Fruit fly (Drosophila melanogaster) whole organism, embryonic: Measurements from ENCODE around the gene ssp3.

ENCODE experiments used
- Atf3 ChIP-seq: fragments of 200-800 bp; sonication (Bioruptor generic); optimal IDR thresholded peaks from 3 replicates; lab custom pipeline; 2016; ENCODE audit warnings: missing biosample characterization, missing genetic modification characterization
- Atf6 ChIP-seq: fragments of 200-800 bp; sonication (Bioruptor generic); IDR thresholded peaks from 2 replicates; pipeline ENCODE4 v1.3.6; 2022; ENCODE audit warnings: missing biosample characterization, missing genetic modification characterization
- BEAF-32 ChIP-seq: fragments of 200-800 bp; sonication (Bioruptor generic); optimal IDR thresholded peaks from 3 replicates; lab custom pipeline; 2017; ENCODE audit warnings: missing biosample characterization, missing genetic modification characterization, mild to moderate bottlenecking, moderate library complexity, missing genetic modification reagents
- CG10654 ChIP-seq: fragments of 200-800 bp; sonication (Bioruptor generic); optimal IDR thresholded peaks from 2 replicates; lab custom pipeline; 2016; ENCODE audit warnings: missing biosample characterization, missing genetic modification characterization
- CG12942 ChIP-seq: fragments of 200-800 bp; sonication (Bioruptor generic); optimal IDR thresholded peaks from 3 replicates; lab custom pipeline; 2016; ENCODE audit warnings: missing biosample characterization, missing genetic modification characterization
- CG13424 ChIP-seq: fragments of 200-800 bp; sonication (Bioruptor generic); optimal IDR thresholded peaks from 2 replicates; lab custom pipeline; 2019; ENCODE audit warnings: missing biosample characterization, mild to moderate bottlenecking, missing genetic modification characterization, moderate library complexity
- CG14014 ChIP-seq: fragments of 200-800 bp; sonication (Bioruptor generic); IDR thresholded peaks from 2 replicates; pipeline ENCODE4 v1.3.6; 2022; ENCODE audit warnings: missing biosample characterization, missing genetic modification characterization
- CG14710 ChIP-seq: fragments of 200-800 bp; sonication (Bioruptor generic); optimal IDR thresholded peaks from 3 replicates; lab custom pipeline; 2019; ENCODE audit warnings: missing biosample characterization, mild to moderate bottlenecking, missing genetic modification characterization, moderate library complexity
- CG15073 ChIP-seq: fragments of 200-800 bp; sonication (Bioruptor generic); optimal IDR thresholded peaks from 2 replicates; lab custom pipeline; 2016; ENCODE audit warnings: missing biosample characterization, missing genetic modification characterization
- CG15601 ChIP-seq: fragments of 200-800 bp; sonication (Bioruptor generic); optimal IDR thresholded peaks from 3 replicates; lab custom pipeline; 2019; ENCODE audit warnings: missing biosample characterization, mild to moderate bottlenecking, missing genetic modification characterization, moderate library complexity
- CG17359 ChIP-seq: fragments of 200-800 bp; sonication (Bioruptor generic); optimal IDR thresholded peaks from 3 replicates; lab custom pipeline; 2018; ENCODE audit warnings: missing biosample characterization, mild to moderate bottlenecking, missing genetic modification characterization, moderate library complexity
- CG17802 ChIP-seq: fragments of 200-800 bp; sonication (Bioruptor generic); optimal IDR thresholded peaks from 2 replicates; lab custom pipeline; 2018; ENCODE audit warnings: missing biosample characterization, mild to moderate bottlenecking, missing genetic modification characterization, moderate library complexity
- CG17829 ChIP-seq: fragments of 200-800 bp; optimal IDR thresholded peaks from 2 replicates; lab custom pipeline; 2019; ENCODE audit warnings: missing biosample characterization, mild to moderate bottlenecking, missing genetic modification characterization, moderate library complexity
- CG17912 ChIP-seq: fragments of 200-800 bp; sonication (Bioruptor generic); optimal IDR thresholded peaks from 2 replicates; lab custom pipeline; 2018; ENCODE audit warnings: missing biosample characterization, mild to moderate bottlenecking, missing genetic modification characterization
- CG2129 ChIP-seq: fragments of 200-800 bp; sonication (Bioruptor generic); IDR thresholded peaks from 2 replicates; pipeline ENCODE4 v1.3.6; 2022; ENCODE audit warnings: missing biosample characterization, missing genetic modification characterization; ENCODE audit not compliant: partially characterized antibody
- CG2712 ChIP-seq: fragments of 200-800 bp; optimal IDR thresholded peaks from 3 replicates; lab custom pipeline; 2019; ENCODE audit warnings: missing biosample characterization, mild to moderate bottlenecking, missing genetic modification characterization, moderate library complexity
- CG3163 ChIP-seq: fragments of 200-800 bp; sonication (Bioruptor generic); optimal IDR thresholded peaks from 3 replicates; lab custom pipeline; 2016; ENCODE audit warnings: missing biosample characterization, missing genetic modification characterization
- CG32767 ChIP-seq: fragments of 200-800 bp; sonication (Bioruptor generic); IDR thresholded peaks from 2 replicates; pipeline ENCODE4 v1.3.6; 2022; ENCODE audit warnings: missing biosample characterization, missing genetic modification characterization
- CG3838 ChIP-seq: fragments of 200-800 bp; sonication (Bioruptor generic); optimal IDR thresholded peaks from 3 replicates; lab custom pipeline; 2016; ENCODE audit warnings: missing biosample characterization, missing genetic modification characterization
- CG4820 ChIP-seq: fragments of 200-800 bp; sonication (Bioruptor generic); optimal IDR thresholded peaks from 3 replicates; lab custom pipeline; 2016; ENCODE audit warnings: missing biosample characterization, missing genetic modification characterization
- CG7556 ChIP-seq: fragments of 200-800 bp; sonication (Bioruptor generic); optimal IDR thresholded peaks from 2 replicates; lab custom pipeline; 2017; ENCODE audit warnings: missing biosample characterization, mild to moderate bottlenecking, missing genetic modification characterization
- CG8478 ChIP-seq: fragments of >200 bp; optimal IDR thresholded peaks from 2 replicates; lab custom pipeline; 2018
- CG8765 ChIP-seq: fragments of 200-800 bp; sonication (Bioruptor generic); IDR thresholded peaks from 2 replicates; pipeline ENCODE4 v1.3.6; 2022; ENCODE audit warnings: missing biosample characterization, missing genetic modification characterization
- Camta ChIP-seq: fragments of 200-800 bp; sonication (Bioruptor generic); optimal IDR thresholded peaks from 2 replicates; lab custom pipeline; 2016; ENCODE audit warnings: missing biosample characterization, missing genetic modification characterization
- Drgx ChIP-seq: fragments of 200-800 bp; sonication (Bioruptor generic); IDR thresholded peaks from 2 replicates; pipeline ENCODE4 v1.3.6; 2022; ENCODE audit warnings: missing biosample characterization, missing genetic modification characterization
- Gug ChIP-seq: fragments of 200-800 bp; sonication (Bioruptor generic); IDR thresholded peaks from 4 replicates; pipeline ENCODE4 v1.3.6; 2022; ENCODE audit warnings: missing biosample characterization, missing genetic modification characterization
- HHEX ChIP-seq: fragments of 200-800 bp; sonication (Bioruptor generic); optimal IDR thresholded peaks from 3 replicates; lab custom pipeline; 2017; ENCODE audit warnings: missing biosample characterization, mild to moderate bottlenecking, missing genetic modification characterization, missing genetic modification reagents
- Hsf ChIP-seq: fragments of 200-800 bp; sonication (Bioruptor generic); optimal IDR thresholded peaks from 3 replicates; lab custom pipeline; 2016; ENCODE audit warnings: missing biosample characterization, missing genetic modification characterization
- Lhr ChIP-seq: fragments of 200-800 bp; sonication (Bioruptor generic); optimal IDR thresholded peaks from 3 replicates; lab custom pipeline; 2017; ENCODE audit warnings: mild to moderate bottlenecking, missing biosample characterization, missing genetic modification reagents, missing genetic modification characterization
- MBD-R2 ChIP-seq: fragments of 200-800 bp; sonication (Bioruptor generic); IDR thresholded peaks from 2 replicates; pipeline ENCODE4 v1.3.6; 2022; ENCODE audit warnings: missing biosample characterization, missing genetic modification characterization
- Myb ChIP-seq: fragments of 200-800 bp; sonication (Bioruptor generic); optimal IDR thresholded peaks from 2 replicates; lab custom pipeline; 2016; ENCODE audit warnings: missing biosample characterization, missing genetic modification characterization
- Six4 ChIP-seq: fragments of 200-800 bp; sonication (Bioruptor generic); optimal IDR thresholded peaks from 2 replicates; lab custom pipeline; 2016; ENCODE audit warnings: missing biosample characterization, missing genetic modification characterization
- Taf1 ChIP-seq: fragments of 200-800 bp; sonication (Bioruptor generic); IDR thresholded peaks from 2 replicates; pipeline ENCODE4 v1.3.6; 2022; ENCODE audit warnings: missing biosample characterization, missing genetic modification characterization
- Trl ChIP-seq, 3 experiments: fragments of >200 bp in 2 of 3; fragments of 200-800 bp in 1 of 3; sonication (Bioruptor generic) in 1 of 3; optimal IDR thresholded peaks; 2 replicates in 1 of 3; 3 replicates in 2 of 3; lab custom pipeline; 2016 to 2017; ENCODE audit warnings: missing biosample characterization in 1 of 3, missing genetic modification characterization in 1 of 3
- YL-1 ChIP-seq: fragments of 200-800 bp; sonication (Bioruptor generic); optimal IDR thresholded peaks from 3 replicates; lab custom pipeline; 2017; ENCODE audit warnings: missing biosample characterization, mild to moderate bottlenecking, missing genetic modification characterization
- chn ChIP-seq: fragments of 200-800 bp; sonication (Bioruptor generic); optimal IDR thresholded peaks from 2 replicates; lab custom pipeline; 2016; ENCODE audit warnings: missing biosample characterization, missing genetic modification characterization
- dmrt99B ChIP-seq: fragments of 200-800 bp; sonication (Bioruptor generic); optimal IDR thresholded peaks from 2 replicates; lab custom pipeline; 2018; ENCODE audit warnings: missing biosample characterization, mild to moderate bottlenecking, missing genetic modification characterization, moderate library complexity
- grau ChIP-seq: fragments of 200-800 bp; optimal IDR thresholded peaks from 3 replicates; lab custom pipeline; 2019; ENCODE audit warnings: missing biosample characterization, mild to moderate bottlenecking, missing genetic modification characterization, moderate library complexity
- gsb ChIP-seq: fragments of 200-800 bp; sonication (Bioruptor generic); IDR thresholded peaks from 2 replicates; pipeline ENCODE4 v1.3.6; 2022; ENCODE audit warnings: missing biosample characterization, missing genetic modification characterization
- gsb-n ChIP-seq: fragments of 200-800 bp; sonication (Bioruptor generic); optimal IDR thresholded peaks from 3 replicates; lab custom pipeline; 2018; ENCODE audit warnings: missing biosample characterization, mild to moderate bottlenecking, missing genetic modification characterization
- her ChIP-seq: fragments of 200-800 bp; sonication (Bioruptor generic); optimal IDR thresholded peaks from 2 replicates; lab custom pipeline; 2016; ENCODE audit warnings: missing biosample characterization, missing genetic modification characterization
- knrl ChIP-seq: fragments of 200-800 bp; sonication (Bioruptor generic); IDR thresholded peaks from 3 replicates; pipeline ENCODE4 v1.3.6; 2022; ENCODE audit warnings: missing biosample characterization, missing genetic modification characterization; ENCODE audit not compliant: partially characterized antibody
- pb ChIP-seq: fragments of 200-800 bp; sonication (Bioruptor generic); optimal IDR thresholded peaks from 3 replicates; lab custom pipeline; 2016; ENCODE audit warnings: missing biosample characterization, missing genetic modification characterization
- pfk ChIP-seq: fragments of 200-800 bp; sonication (Bioruptor generic); optimal IDR thresholded peaks from 2 replicates; lab custom pipeline; 2018; ENCODE audit warnings: missing biosample characterization, mild to moderate bottlenecking, missing genetic modification characterization, moderate library complexity
- ro ChIP-seq: fragments of 200-800 bp; sonication (Bioruptor generic); IDR thresholded peaks from 2 replicates; pipeline ENCODE4 v1.3.6; 2022; ENCODE audit warnings: missing biosample characterization, missing genetic modification characterization
- sens ChIP-seq: fragments of 200-800 bp; sonication (Bioruptor generic); peaks from one replicate; lab custom pipeline; 2016; ENCODE audit warnings: missing biosample characterization, missing genetic modification characterization
- shn ChIP-seq: fragments of 200-800 bp; sonication (Bioruptor generic); optimal IDR thresholded peaks from 3 replicates; lab custom pipeline; 2016; ENCODE audit warnings: missing biosample characterization, missing genetic modification characterization
- slbo ChIP-seq: fragments of 200-800 bp; sonication (Bioruptor generic); IDR thresholded peaks from 2 replicates; pipeline ENCODE4 v1.3.6; 2022; ENCODE audit warnings: missing biosample characterization, missing genetic modification characterization
- trem ChIP-seq: fragments of 200-800 bp; optimal IDR thresholded peaks from 3 replicates; lab custom pipeline; 2019; ENCODE audit warnings: missing biosample characterization, mild to moderate bottlenecking, missing genetic modification characterization, moderate library complexity
- trh ChIP-seq: fragments of 200-800 bp; sonication (Bioruptor generic); optimal IDR thresholded peaks from 2 replicates; lab custom pipeline; 2016; ENCODE audit warnings: missing biosample characterization, missing genetic modification characterization
- tx ChIP-seq: fragments of 200-800 bp; sonication (Bioruptor generic); optimal IDR thresholded peaks from 2 replicates; lab custom pipeline; 2016; ENCODE audit warnings: missing biosample characterization, missing genetic modification characterization

Gene ssp3

dm6 chr2L:18981947-18982579, 38.3 kb upstream of the ssp3 start (continued):
- TF ChIP-seq CG15073 = no peak
- TF ChIP-seq Lhr = no peak
- TF ChIP-seq CG2129 (GFP tag; lab: Robert Waterston, UW) = no peak
- TF ChIP-seq CG17802 (tag; lab: Kevin White, UChicago) = no peak
- no peak for TF ChIP-seq YL-1 (GFP tag; lab: Kevin White, UChicago)
- no peak for TF ChIP-seq CG12942 (GFP tag; lab: Kevin White, UChicago)
- no peak for TF ChIP-seq CG3163 (GFP tag; lab: Kevin White, UChicago)
- no peak for TF ChIP-seq BEAF-32 (GFP tag; lab: Kevin White, UChicago)
- TF ChIP-seq knrl (GFP tag; lab: Robert Waterston, UW) = no peak
- peak; percentile 45 for TF ChIP-seq CG15601
- TF ChIP-seq Drgx (GFP tag; lab: Robert Waterston, UW) = peak; percentile 85
- no peak for TF ChIP-seq trh (GFP tag; lab: Kevin White, UChicago)
- no peak for TF ChIP-seq slbo (GFP tag; lab: Robert Waterston, UW)
- TF ChIP-seq CG14014 (GFP tag; lab: Robert Waterston, UW) = no peak
- TF ChIP-seq trem (tag; lab: Kevin White, UChicago) = peak; percentile 32
- TF ChIP-seq CG32767 = 0 out of 2 replicates have a peak, but pooled peaks have one; percentile 9
- TF ChIP-seq pfk = no peak
- TF ChIP-seq CG14710 (tag; lab: Kevin White, UChicago) = peak; percentile 22
- TF ChIP-seq CG17912 (GFP tag; lab: Kevin White, UChicago) = no peak
- TF ChIP-seq sens (GFP tag; lab: Kevin White, UChicago) = peak; percentile 83
- peak; percentile 64 for TF ChIP-seq CG17359 (tag; lab: Kevin White, UChicago)
- TF ChIP-seq CG8765 (GFP tag; lab: Robert Waterston, UW) = no peak
- TF ChIP-seq CG10654 (GFP tag; lab: Kevin White, UChicago) = no peak
- TF ChIP-seq CG8478 (lab: Kevin White, UChicago) = no peak
- no peak for TF ChIP-seq Gug (GFP tag; lab: Robert Waterston, UW)
- no peak for TF ChIP-seq MBD-R2 (GFP tag; lab: Robert Waterston, UW)
- TF ChIP-seq tx (GFP tag; lab: Kevin White, UChicago) = no peak
- no peak for TF ChIP-seq Hsf (GFP tag; lab: Kevin White, UChicago)
- TF ChIP-seq chn (GFP tag; lab: Kevin White, UChicago) = no peak
- TF ChIP-seq Camta (GFP tag; lab: Kevin White, UChicago) = no peak
- no peak for TF ChIP-seq Trl (optimal IDR thresholded peaks at IDR 0.05; lab: Kevin White, UChicago)
- TF ChIP-seq Trl (GFP tag; optimal IDR thresholded peaks at IDR 0.05; lab: Kevin White, UChicago) = no peak
- TF ChIP-seq shn (GFP tag; lab: Kevin White, UChicago) = no peak
- peak; percentile 65 for TF ChIP-seq CG2712 (tag; lab: Kevin White, UChicago)
- no peak for TF ChIP-seq gsb (GFP tag; lab: Robert Waterston, UW)
- TF ChIP-seq Atf3 (GFP tag; lab: Kevin White, UChicago) = no peak
- TF ChIP-seq Myb (GFP tag; lab: Kevin White, UChicago) = no peak
- no peak for TF ChIP-seq HHEX (GFP tag; lab: Kevin White, UChicago)
- peak; percentile 68 for TF ChIP-seq dmrt99B (tag; lab: Kevin White, UChicago)
- no peak for TF ChIP-seq ro (GFP tag; lab: Robert Waterston, UW)
- peak; percentile 32 for TF ChIP-seq CG13424 (tag; lab: Kevin White, UChicago)
- TF ChIP-seq Taf1 = no peak
- peak; percentile 18 for TF ChIP-seq CG4820 (GFP tag; lab: Kevin White, UChicago)
- TF ChIP-seq gsb-n (tag; lab: Kevin White, UChicago) = peak; percentile 59
- peak; percentile 62 for TF ChIP-seq grau (tag; lab: Kevin White, UChicago)
- TF ChIP-seq Atf6 (GFP tag; lab: Robert Waterston, UW) = no peak
- no peak for TF ChIP-seq her (GFP tag; lab: Kevin White, UChicago)
- no peak for TF ChIP-seq CG3838 (GFP tag; lab: Kevin White, UChicago)
- TF ChIP-seq pb (GFP tag; lab: Kevin White, UChicago) = no peak
- TF ChIP-seq CG17829 (tag; lab: Kevin White, UChicago) = peak; percentile 10
- TF ChIP-seq Six4 (GFP tag; lab: Kevin White, UChicago) = no peak
- peak; percentile 19 for TF ChIP-seq CG7556
